Fruit fly (Drosophila melanogaster): ENCODE measurements around the gene Nnf1b.

The Nnf1b gene

dm6 chr2L:855052-855547 is 44.7 kb downstream of the Nnf1b start, which contains the start of gene CG13949 (continued):
- TF ChIP-seq vfl (GFP tag; optimal IDR thresholded peaks at IDR 0.05) (no peak), CG1602 (GFP tag; optimal IDR thresholded peaks at IDR 0.05) (peak; percentile 16), bcd (GFP tag; optimal IDR thresholded peaks at IDR 0.05) (peak; percentile 45), Myb (GFP tag; optimal IDR thresholded peaks at IDR 0.05) (peak; percentile 100), Ada2b (GFP tag; IDR thresholded peaks at IDR 0.05) (peak; percentile 73; the same call in 1 of the 2 replicates), org-1 (GFP tag; optimal IDR thresholded peaks at IDR 0.05) (no peak), CG1233 (GFP tag; optimal IDR thresholded peaks at IDR 0.05) (peak; percentile 46), CG13287 (GFP tag; IDR thresholded peaks at IDR 0.05; ENCODE audit: partially characterized antibody) (peak; percentile 66), Aef1 (GFP tag; IDR thresholded peaks at IDR 0.05) (peak; percentile 82), CG34224 (GFP tag; IDR thresholded peaks at IDR 0.05; ENCODE audit: partially characterized antibody) (0 out of 3 replicates have a peak, but pooled peaks have one; percentile 47), CG14050 (GFP tag; IDR thresholded peaks at IDR 0.05) (peak; percentile 52; the same call in 2 of the 3 replicates), D19A (tag; optimal IDR thresholded peaks at IDR 0.05) (no peak), lola (GFP tag; optimal IDR thresholded peaks at IDR 0.05) (peak in 1 of 3 experiments; percentile 35), CG1603 (tag; optimal IDR thresholded peaks at IDR 0.05) (peak; percentile 73), MBD-R2 (GFP tag; IDR thresholded peaks at IDR 0.05) (peak; percentile 82), CG11696 (GFP tag; IDR thresholded peaks at IDR 0.05) (0 out of 2 replicates have a peak, but pooled peaks have one; percentile 57), CG15269 (tag; optimal IDR thresholded peaks at IDR 0.05) (peak; percentile 72), Mrtf (GFP tag; IDR thresholded peaks at IDR 0.05) (peak; percentile 70; the same call in 2 of the 3 replicates), btn (GFP tag; optimal IDR thresholded peaks at IDR 0.05) (no peak), sqz (GFP tag; optimal IDR thresholded peaks at IDR 0.05) (no peak), HLHmδ (GFP tag; optimal IDR thresholded peaks at IDR 0.05) (no peak), CG17612 (GFP tag; IDR thresholded peaks at IDR 0.05) (no peak), trh (GFP tag; optimal IDR thresholded peaks at IDR 0.05) (no peak), CG15601 (tag; optimal IDR thresholded peaks at IDR 0.05) (peak; percentile 52), CG4424 (GFP tag; optimal IDR thresholded peaks at IDR 0.05) (peak; percentile 44), cwo (GFP tag; optimal IDR thresholded peaks at IDR 0.05) (peak; percentile 37), mirr (GFP tag; optimal IDR thresholded peaks at IDR 0.05) (peak; percentile 90), Rx (GFP tag; IDR thresholded peaks at IDR 0.05) (peak; percentile 57; the same call in 1 of the 2 replicates), CG30020 (tag; optimal IDR thresholded peaks at IDR 0.05) (peak; percentile 23), CG11085 (GFP tag; IDR thresholded peaks at IDR 0.05) (peak; percentile 63), HLH4C (GFP tag; IDR thresholded peaks at IDR 0.05; ENCODE audit: partially characterized antibody) (0 out of 3 replicates have a peak, but pooled peaks have one; percentile 43), CG10274 (GFP tag; optimal IDR thresholded peaks at IDR 0.05) (no peak), hkb (optimal IDR thresholded peaks at IDR 0.05) (peak; percentile 63), hkb (GFP tag; IDR thresholded peaks at IDR 0.05) (peak; percentile 85), Gug (GFP tag; IDR thresholded peaks at IDR 0.05) (peak; percentile 64), CG6854 (GFP tag; optimal IDR thresholded peaks at IDR 0.05) (peak; percentile 21), CG17912 (GFP tag; optimal IDR thresholded peaks at IDR 0.05) (no peak), salm (tag; optimal IDR thresholded peaks at IDR 0.05) (peak; percentile 41), CG11093 (GFP tag; IDR thresholded peaks at IDR 0.05) (no peak), C15 (GFP tag; IDR thresholded peaks at IDR 0.05) (no peak), Scr (GFP tag; IDR thresholded peaks at IDR 0.05; ENCODE audit: partially characterized antibody) (peak; percentile 42), amos (GFP tag; IDR thresholded peaks at IDR 0.05; ENCODE audit: partially characterized antibody) (peak; percentile 56), E2f2 (GFP tag; IDR thresholded peaks at IDR 0.05) (peak; percentile 64), CG13123 (GFP tag; optimal IDR thresholded peaks at IDR 0.05) (no peak), danr (GFP tag; IDR thresholded peaks at IDR 0.05) (no peak), unpg (GFP tag; optimal IDR thresholded peaks at IDR 0.05) (peak; percentile 70), pros (GFP tag; optimal IDR thresholded peaks at IDR 0.05) (no peak), CG8478 (optimal IDR thresholded peaks at IDR 0.05) (peak; percentile 17), Oaz (GFP tag; IDR thresholded peaks at IDR 0.05) (no peak), tin (GFP tag; optimal IDR thresholded peaks at IDR 0.05) (peak; percentile 47), CG12236 (GFP tag; optimal IDR thresholded peaks at IDR 0.05) (no peak)

All from whole organism, embryonic.